Worm (Caenorhabditis elegans): ENCODE data around the gene kin-21.

- TF ChIP-seq F13C5.2 (tag; optimal IDR thresholded peaks at IDR 0.05): no peak
- TF ChIP-seq ama-1 (optimal IDR thresholded peaks at IDR 0.05): no peak
- TF ChIP-seq scrt-1 (GFP tag; IDR thresholded peaks at IDR 0.05): no peak
- no peak for TF ChIP-seq tra-4 (tag; optimal IDR thresholded peaks at IDR 0.05)
- TF ChIP-seq tbx-11 (GFP tag; IDR thresholded peaks at IDR 0.05): no peak
- no peak for TF ChIP-seq flt-1 (GFP tag; IDR thresholded peaks at IDR 0.05)
- no peak for TF ChIP-seq pes-1 (GFP tag; IDR thresholded peaks at IDR 0.05)
- TF ChIP-seq sea-1 (GFP tag; conservative IDR thresholded peaks at IDR 0.05): no peak
- no peak for TF ChIP-seq hmg-4 (GFP tag; optimal IDR thresholded peaks at IDR 0.05)
Observed at ce11 chrIV:9824480-9824879, 8.2 kb upstream of the kin-21 start, which contains the start of gene catp-6.
